Worm (Caenorhabditis elegans) whole organism, L2 larva: ENCODE measurements around the gene K10D2.8.

ENCODE experiments used
- nhr-11 ChIP-seq: fragments of 150-350 bp; optimal IDR thresholded peaks from 2 replicates; lab custom pipeline; 2014; ENCODE audit warnings: missing biosample characterization, missing genetic modification characterization
- unc-62 ChIP-seq: fragments of 150-350 bp; optimal IDR thresholded peaks from 2 replicates; lab custom pipeline; 2014; ENCODE audit warnings: missing biosample characterization, missing genetic modification reagents, missing genetic modification characterization

DNA sequence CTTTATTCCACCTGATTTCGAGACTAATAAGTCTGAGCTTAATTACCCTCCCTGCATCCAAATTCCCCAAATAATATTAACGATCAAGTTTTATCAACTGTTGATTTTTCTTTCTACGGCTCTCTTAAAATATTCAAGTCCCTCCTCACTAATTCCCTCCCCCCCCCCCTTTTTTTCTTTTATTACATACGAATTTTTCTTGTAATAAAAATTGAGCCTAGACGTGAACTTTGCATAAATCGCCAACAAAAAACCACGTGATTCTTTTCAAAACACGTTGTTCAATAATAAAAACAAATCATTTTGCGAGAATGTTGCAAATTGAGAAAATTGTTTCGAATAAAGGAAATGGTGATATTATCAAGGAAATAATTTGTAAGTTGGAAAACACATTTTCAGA is at the start of gene K10D2.8:
- TF ChIP-seq nhr-11 (no peak), unc-62 (GFP tag; lab: Kevin White, UChicago) (no peak)
